Worm (Caenorhabditis elegans) whole organism, L2 larva: ENCODE measurements around the gene F32D1.3.

Source experiments
- C34F6.9 ChIP-seq: fragments of 150-350 bp; optimal IDR thresholded peaks from 2 replicates; lab custom pipeline; 2014; ENCODE audit warnings: missing biosample characterization, missing genetic modification characterization
- R02D3.7 ChIP-seq: fragments of 150-350 bp; optimal IDR thresholded peaks from 2 replicates; lab custom pipeline; 2014; ENCODE audit warnings: missing biosample characterization, missing genetic modification characterization
- aly-2 ChIP-seq: fragments of 150-350 bp; optimal IDR thresholded peaks from 2 replicates; lab custom pipeline; 2014; ENCODE audit warnings: missing biosample characterization, missing genetic modification characterization
- ama-1 ChIP-seq: fragments of 150-350 bp; optimal IDR thresholded peaks from 2 replicates; lab custom pipeline; 2018; ENCODE audit warnings: inconsistent platforms
- blmp-1 ChIP-seq: sonication (generic microtip); optimal IDR thresholded peaks from 2 replicates; lab custom pipeline; 2017; ENCODE audit warnings: missing genetic modification characterization, mild to moderate bottlenecking, missing compliant biosample characterization, antibody characterized with exemption, moderate library complexity; ENCODE audit not compliant: insufficient read depth
- egl-27 ChIP-seq: sonication (generic microtip); optimal IDR thresholded peaks from 3 replicates; lab custom pipeline; 2017; ENCODE audit warnings: missing biosample characterization, missing genetic modification reagents, missing genetic modification characterization
- gmeb-1 ChIP-seq: fragments of 150-350 bp; optimal IDR thresholded peaks from 2 replicates; lab custom pipeline; 2014; ENCODE audit warnings: missing biosample characterization, missing genetic modification characterization
- lin-13 ChIP-seq: fragments of 150-350 bp; optimal IDR thresholded peaks from 2 replicates; lab custom pipeline; 2014; ENCODE audit warnings: missing biosample characterization, missing genetic modification reagents, missing genetic modification characterization
- lsy-2 ChIP-seq, 2 experiments: fragments of 150-350 bp in 1 of 2; sonication (generic microtip) in 1 of 2; optimal IDR thresholded peaks; 2 replicates each; lab custom pipeline; 2014 to 2017; ENCODE audit warnings: missing biosample characterization in 2 of 2, missing genetic modification characterization in 2 of 2
- nhr-25 ChIP-seq: fragments of 150-350 bp; sonication (generic microtip); optimal IDR thresholded peaks from 3 replicates; lab custom pipeline; 2014; ENCODE audit warnings: missing biosample characterization, missing genetic modification characterization
- nhr-77 ChIP-seq: fragments of 150-350 bp; optimal IDR thresholded peaks from 2 replicates; lab custom pipeline; 2014; ENCODE audit warnings: missing biosample characterization, missing genetic modification characterization
- skn-1 ChIP-seq: sonication (generic microtip); optimal IDR thresholded peaks from 2 replicates; lab custom pipeline; 2017; ENCODE audit warnings: missing biosample characterization, missing genetic modification characterization
- zag-1 ChIP-seq: fragments of 150-350 bp; optimal IDR thresholded peaks from 2 replicates; lab custom pipeline; 2014; ENCODE audit warnings: missing biosample characterization, missing genetic modification characterization

DNA sequence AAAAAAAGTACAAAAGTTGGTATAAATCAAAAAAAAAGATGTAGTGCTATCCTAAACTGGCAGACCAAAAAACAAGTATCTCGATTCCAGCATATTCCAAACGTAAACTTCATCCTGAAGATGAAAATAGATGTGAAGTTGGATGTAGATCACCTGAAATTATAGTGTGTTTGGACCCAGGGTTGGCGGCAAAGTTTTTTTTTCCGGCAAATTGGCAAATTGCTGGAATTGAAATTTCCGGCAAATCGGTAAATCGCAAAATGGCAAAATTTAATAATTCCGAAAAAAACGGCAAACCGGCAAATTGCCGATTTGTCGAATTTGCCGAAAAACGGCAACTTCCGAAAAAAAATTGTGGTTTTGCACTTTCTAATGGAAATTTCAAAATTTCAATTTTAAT, 23.1 kb upstream of the F32D1.3 start, which contains the start of gene F13A2.2:
- TF ChIP-seq C34F6.9 (tag; lab: Kevin White, UChicago) (no peak), zag-1 (tag; lab: Kevin White, UChicago) (no peak), R02D3.7 (no peak), gmeb-1 (tag; lab: Kevin White, UChicago) (no peak), nhr-25 (tag; lab: Kevin White, UChicago) (no peak), blmp-1 (tag; lab: Kevin White, UChicago) (no peak), lin-13 (no peak), egl-27 (no peak), skn-1 (tag; lab: Kevin White, UChicago) (no peak), lsy-2 (tag; optimal IDR thresholded peaks at IDR 0.05; lab: Kevin White, UChicago) (no peak), ama-1 (lab: Kevin White, UChicago) (no peak), aly-2 (no peak), nhr-77 (tag; lab: Kevin White, UChicago) (no peak)
